Fruit fly (Drosophila melanogaster): ENCODE measurements around the gene CG14285.

CG14285 gene

DNA sequence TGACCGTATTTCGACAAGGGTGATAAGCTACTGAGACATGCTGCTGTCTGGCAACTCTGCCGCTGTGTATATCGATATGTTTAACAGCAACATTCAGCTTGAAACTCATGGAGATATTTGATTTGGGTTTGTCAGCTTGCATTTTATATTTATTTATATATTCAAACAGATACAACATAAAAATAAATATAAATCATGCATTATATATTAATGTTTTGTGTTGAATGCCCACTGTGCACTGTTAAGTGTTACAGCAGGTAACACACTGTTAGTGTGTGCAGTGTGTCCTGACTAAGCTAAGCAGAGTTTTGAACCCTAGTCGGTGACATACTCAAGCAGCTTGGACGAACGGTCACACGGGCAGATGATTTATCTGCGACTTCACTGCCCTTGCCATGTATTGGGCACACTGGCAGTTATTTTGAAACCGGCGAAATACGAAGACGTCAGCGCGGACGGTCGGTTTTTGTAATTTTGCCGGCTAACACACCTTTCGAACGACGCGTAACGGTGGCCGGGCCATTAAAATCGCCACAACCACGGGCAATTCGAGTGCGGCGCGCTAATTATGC is 41.2 kb upstream of the CG14285 start, which contains the start of the genes snRNP-U1-C and gukh (continued):
- TF ChIP-seq C15 (GFP tag; IDR thresholded peaks at IDR 0.05) (peak; percentile 56; the same call in 1 of the 3 replicates), CG12236 (GFP tag; optimal IDR thresholded peaks at IDR 0.05) (no peak), Ets65A (GFP tag) (no peak), bigmax (GFP tag; optimal IDR thresholded peaks at IDR 0.05) (no peak), CG14710 (tag; optimal IDR thresholded peaks at IDR 0.05) (peak; percentile 88), CG32532 (GFP tag; IDR thresholded peaks at IDR 0.05) (peak; percentile 94), amos (GFP tag; IDR thresholded peaks at IDR 0.05; ENCODE audit: partially characterized antibody) (peak; percentile 63), CG18476 (GFP tag; optimal IDR thresholded peaks at IDR 0.05) (peak; percentile 69), CG10274 (GFP tag; optimal IDR thresholded peaks at IDR 0.05) (no peak), bowl (GFP tag; IDR thresholded peaks at IDR 0.05) (peak; percentile 49; the same call in 1 of the 2 replicates), CG9797 (GFP tag; optimal IDR thresholded peaks at IDR 0.05) (peak; percentile 99), dan (GFP tag; IDR thresholded peaks at IDR 0.05) (no peak), CG6175 (GFP tag; IDR thresholded peaks at IDR 0.05) (peak; percentile 66; the same call in 1 of the 3 replicates), trh (GFP tag; optimal IDR thresholded peaks at IDR 0.05) (peak; percentile 61), Eip74EF (GFP tag; optimal IDR thresholded peaks at IDR 0.05) (peak in 1 of 2 experiments; percentile 46), CG13287 (GFP tag; IDR thresholded peaks at IDR 0.05; ENCODE audit: partially characterized antibody) (peak; percentile 88), MTF-1 (GFP tag; optimal IDR thresholded peaks at IDR 0.05; ENCODE audit: borderline replicate concordance) (no peak), Doc2 (GFP tag; IDR thresholded peaks at IDR 0.05) (no peak), Hmx (GFP tag; optimal IDR thresholded peaks at IDR 0.05) (no peak), CG5953 (GFP tag; IDR thresholded peaks at IDR 0.05) (peak; percentile 85), CG15514 (GFP tag; optimal IDR thresholded peaks at IDR 0.05) (peak; percentile 79), chif (GFP tag; optimal IDR thresholded peaks at IDR 0.05) (peak in 1 of 2 experiments; percentile 40), Rfx (GFP tag; IDR thresholded peaks at IDR 0.05) (peak; percentile 90), dimm (GFP tag; IDR thresholded peaks at IDR 0.05) (peak; percentile 53), dysf (GFP tag; IDR thresholded peaks at IDR 0.05) (peak; percentile 84), CG3281 (GFP tag; optimal IDR thresholded peaks at IDR 0.05) (peak; percentile 75), Fer3 (tag; optimal IDR thresholded peaks at IDR 0.05) (peak; percentile 86), chm (GFP tag; IDR thresholded peaks at IDR 0.05) (peak; percentile 86), crc (GFP tag; optimal IDR thresholded peaks at IDR 0.05) (no peak), CG6765 (GFP tag; optimal IDR thresholded peaks at IDR 0.05) (peak; percentile 57), HLH4C (GFP tag; IDR thresholded peaks at IDR 0.05; ENCODE audit: partially characterized antibody) (peak; percentile 48; the same call in 1 of the 3 replicates), CG6791 (GFP tag; IDR thresholded peaks at IDR 0.05; ENCODE audit: partially characterized antibody) (peak; percentile 39; the same call in 2 of the 3 replicates), kah (GFP tag; optimal IDR thresholded peaks at IDR 0.05) (no peak), lbe (GFP tag; optimal IDR thresholded peaks at IDR 0.05) (peak; percentile 87), CG2129 (GFP tag; IDR thresholded peaks at IDR 0.05; ENCODE audit: partially characterized antibody) (peak; percentile 70; the same call in 1 of the 2 replicates), tll (GFP tag; optimal IDR thresholded peaks at IDR 0.05) (peak in 1 of 2 experiments; percentile 22), CG3407 (GFP tag; optimal IDR thresholded peaks at IDR 0.05) (no peak), scrt (GFP tag; optimal IDR thresholded peaks at IDR 0.05) (peak; percentile 53), zfh2 (GFP tag; optimal IDR thresholded peaks at IDR 0.05) (peak; percentile 51), nom (GFP tag; optimal IDR thresholded peaks at IDR 0.05) (peak; percentile 45), pho (GFP tag; optimal IDR thresholded peaks at IDR 0.05) (peak; percentile 32), ewg (GFP tag; optimal IDR thresholded peaks at IDR 0.05) (peak; percentile 46), CG11398 (GFP tag; optimal IDR thresholded peaks at IDR 0.05) (no peak), vnd (GFP tag; IDR thresholded peaks at IDR 0.05; ENCODE audit: partially characterized antibody) (no peak; the same call in 1 of the 3 replicates), bsh (GFP tag; optimal IDR thresholded peaks at IDR 0.05) (peak in 1 of 2 experiments; percentile 83), HLHmδ (GFP tag; optimal IDR thresholded peaks at IDR 0.05) (peak; percentile 6), CG18764 (GFP tag; optimal IDR thresholded peaks at IDR 0.05) (peak; percentile 56), CG7928 (GFP tag; optimal IDR thresholded peaks at IDR 0.05) (peak; percentile 29)

All from whole organism, embryonic.